Worm (Caenorhabditis elegans) whole organism, young adult: Measurements from ENCODE around the gene gcy-32.

ENCODE experiments used
- B0035.1 ChIP-seq: sonication (generic microtip); optimal IDR thresholded peaks from 2 replicates; lab custom pipeline; 2016; ENCODE audit warnings: missing genetic modification characterization, mild to moderate bottlenecking, missing compliant biosample characterization, missing genotype, missing genetic modification reagents
- B0261.1 ChIP-seq: sonication (generic microtip); optimal IDR thresholded peaks from 2 replicates; lab custom pipeline; 2016; ENCODE audit warnings: mild to moderate bottlenecking, missing genetic modification characterization, moderate library complexity, missing compliant biosample characterization
- C17E4.6 ChIP-seq: fragments of 200-800 bp; sonication (Bioruptor generic); IDR thresholded peaks from 2 replicates; pipeline ENCODE4 v1.3.6; 2022; ENCODE audit warnings: missing genetic modification reagents, missing genetic modification characterization, missing compliant biosample characterization
- D2030.7 ChIP-seq: fragments of 200-800 bp; sonication (Bioruptor generic); IDR thresholded peaks from 2 replicates; pipeline ENCODE4 v1.3.6; 2022; ENCODE audit warnings: missing genetic modification reagents, missing genetic modification characterization, missing compliant biosample characterization
- F33H1.4 ChIP-seq: fragments of 200-800 bp; sonication (Bioruptor generic); IDR thresholded peaks from 2 replicates; pipeline ENCODE4 v1.3.6; 2022; ENCODE audit warnings: missing genetic modification reagents, missing genetic modification characterization, missing compliant biosample characterization
- F52B5.7 ChIP-seq: sonication (generic microtip); optimal IDR thresholded peaks from 2 replicates; lab custom pipeline; 2016; ENCODE audit warnings: mild to moderate bottlenecking, missing genetic modification characterization, missing compliant biosample characterization
- F57A8.1 ChIP-seq: fragments of 200-800 bp; sonication (Bioruptor generic); optimal IDR thresholded peaks from 2 replicates; lab custom pipeline; 2018; ENCODE audit warnings: mild to moderate bottlenecking, missing genetic modification characterization, moderate library complexity, missing compliant biosample characterization
- T07F8.4 ChIP-seq: sonication (generic microtip); optimal IDR thresholded peaks from 2 replicates; lab custom pipeline; 2016; ENCODE audit warnings: mild to moderate bottlenecking, missing genetic modification characterization, moderate library complexity, missing compliant biosample characterization
- T26A5.8 ChIP-seq: sonication (generic microtip); optimal IDR thresholded peaks from 2 replicates; lab custom pipeline; 2016; ENCODE audit warnings: missing genetic modification characterization, missing compliant biosample characterization
- Y53G8AR.9 ChIP-seq: fragments of 200-800 bp; sonication (Bioruptor generic); conservative IDR thresholded peaks from 2 replicates; pipeline ENCODE4 v1.3.6; 2022; ENCODE audit warnings: missing genetic modification reagents, missing genetic modification characterization, missing compliant biosample characterization
- Y67H2A.10 ChIP-seq: fragments of 200-800 bp; sonication (Bioruptor generic); conservative IDR thresholded peaks from 2 replicates; pipeline ENCODE4 v1.3.6; 2022; ENCODE audit warnings: missing genetic modification reagents, missing genetic modification characterization, missing compliant biosample characterization
- Y79H2A.3 ChIP-seq: fragments of 200-800 bp; sonication (Bioruptor generic); conservative IDR thresholded peaks from 2 replicates; pipeline ENCODE4 v1.3.6; 2022; ENCODE audit warnings: missing genetic modification reagents, missing genetic modification characterization, missing compliant biosample characterization
- akir-1 ChIP-seq: fragments of 200-800 bp; sonication (Bioruptor generic); optimal IDR thresholded peaks from 2 replicates; lab custom pipeline; 2018; ENCODE audit warnings: mild to moderate bottlenecking, missing genetic modification characterization, moderate library complexity, missing compliant biosample characterization
- aptf-3 ChIP-seq: fragments of 200-800 bp; sonication (Bioruptor generic); IDR thresholded peaks from 2 replicates; pipeline ENCODE4 v1.3.6; 2022; ENCODE audit warnings: missing genetic modification characterization, missing compliant biosample characterization
- attf-5 ChIP-seq: fragments of 200-800 bp; sonication (Bioruptor generic); optimal IDR thresholded peaks from 2 replicates; lab custom pipeline; 2018; ENCODE audit warnings: mild to moderate bottlenecking, missing genetic modification characterization, missing compliant biosample characterization
- cebp-1 ChIP-seq, 2 experiments: fragments of 200-800 bp in 1 of 2; sonication (Bioruptor generic) in 1 of 2; sonication (generic microtip) in 1 of 2; IDR thresholded peaks in 1 of 2; optimal IDR thresholded peaks in 1 of 2; 2 replicates each; pipeline versions ENCODE4 v1.3.6 to Lab custom; 2017 to 2022; ENCODE audit warnings: missing compliant biosample characterization in 2 of 2, missing genetic modification characterization in 2 of 2, mild to moderate bottlenecking in 1 of 2, missing genetic modification reagents in 1 of 2, moderate library complexity in 1 of 2
- ceh-27 ChIP-seq: fragments of 200-800 bp; sonication (Bioruptor generic); optimal IDR thresholded peaks from 2 replicates; lab custom pipeline; 2018; ENCODE audit warnings: mild to moderate bottlenecking, missing genetic modification characterization, moderate library complexity, missing compliant biosample characterization
- ceh-40 ChIP-seq: fragments of 200-800 bp; sonication (Bioruptor generic); IDR thresholded peaks from 2 replicates; pipeline ENCODE4 v1.3.6; 2022; ENCODE audit warnings: missing genetic modification characterization, missing compliant biosample characterization
- ceh-91 ChIP-seq: fragments of 200-800 bp; sonication (Bioruptor generic); IDR thresholded peaks from 2 replicates; pipeline ENCODE4 v1.3.6; 2022; ENCODE audit warnings: missing genetic modification reagents, missing genetic modification characterization, missing compliant biosample characterization
- die-1 ChIP-seq: sonication (generic microtip); optimal IDR thresholded peaks from 2 replicates; lab custom pipeline; 2016; ENCODE audit warnings: missing genotype, mild to moderate bottlenecking, missing genetic modification characterization, missing compliant biosample characterization
- hsf-1 ChIP-seq: fragments of 200-800 bp; sonication (Bioruptor generic); IDR thresholded peaks from 2 replicates; pipeline ENCODE4 v1.3.6; 2022; ENCODE audit warnings: missing genetic modification reagents, missing genetic modification characterization, missing compliant biosample characterization
- let-526 ChIP-seq: fragments of 200-800 bp; sonication (Bioruptor generic); IDR thresholded peaks from 2 replicates; pipeline ENCODE4 v1.3.6; 2022; ENCODE audit warnings: missing genetic modification reagents, missing genetic modification characterization, missing compliant biosample characterization
- lin-26 ChIP-seq: fragments of 200-800 bp; sonication (Bioruptor generic); IDR thresholded peaks from 2 replicates; pipeline ENCODE4 v1.3.6; 2022; ENCODE audit warnings: missing genetic modification reagents, missing genetic modification characterization, missing compliant biosample characterization
- madf-6 ChIP-seq: fragments of 200-800 bp; sonication (Bioruptor generic); IDR thresholded peaks from 2 replicates; pipeline ENCODE4 v1.3.6; 2022; ENCODE audit warnings: missing genetic modification reagents, missing genetic modification characterization, missing compliant biosample characterization
- mcd-1 ChIP-seq: fragments of 200-800 bp; sonication (Bioruptor generic); IDR thresholded peaks from 2 replicates; pipeline ENCODE4 v1.3.6; 2022; ENCODE audit warnings: missing genetic modification reagents, missing genetic modification characterization, missing compliant biosample characterization
- mel-28 ChIP-seq: sonication (generic microtip); optimal IDR thresholded peaks from 2 replicates; lab custom pipeline; 2016; ENCODE audit warnings: borderline replicate concordance, mild to moderate bottlenecking, missing genetic modification characterization, missing compliant biosample characterization
- nfya-1 ChIP-seq: sonication (generic microtip); optimal IDR thresholded peaks from 2 replicates; lab custom pipeline; 2017; ENCODE audit warnings: antibody characterized with exemption, missing compliant biosample characterization, missing genetic modification characterization, borderline replicate concordance; ENCODE audit not compliant: insufficient read depth
- nhr-179 ChIP-seq: sonication (generic microtip); optimal IDR thresholded peaks from 2 replicates; lab custom pipeline; 2016; ENCODE audit warnings: mild to moderate bottlenecking, missing genetic modification characterization, missing compliant biosample characterization
- nhr-27 ChIP-seq: fragments of 200-800 bp; sonication (Bioruptor generic); optimal IDR thresholded peaks from 2 replicates; lab custom pipeline; 2018; ENCODE audit warnings: mild to moderate bottlenecking, missing genetic modification characterization, moderate library complexity, missing compliant biosample characterization
- rcor-1 ChIP-seq: fragments of 200-800 bp; sonication (Bioruptor generic); IDR thresholded peaks from 2 replicates; pipeline ENCODE4 v1.3.6; 2022; ENCODE audit warnings: missing genetic modification reagents, missing genetic modification characterization, missing compliant biosample characterization
- snpc-3.4 ChIP-seq: sonication (generic microtip); optimal IDR thresholded peaks from 2 replicates; lab custom pipeline; 2017; ENCODE audit warnings: missing genetic modification characterization, mild to moderate bottlenecking, missing compliant biosample characterization, antibody characterized with exemption, moderate library complexity, missing genotype, missing genetic modification reagents
- unc-62 ChIP-seq: fragments of 150-350 bp; optimal IDR thresholded peaks from 2 replicates; lab custom pipeline; 2014; ENCODE audit warnings: missing biosample characterization, missing genetic modification reagents, missing genetic modification characterization
- zfh-2 ChIP-seq: fragments of 200-800 bp; sonication (Bioruptor generic); conservative IDR thresholded peaks from 2 replicates; pipeline ENCODE4 v1.3.6; 2022; ENCODE audit warnings: missing genetic modification reagents, missing genetic modification characterization, missing compliant biosample characterization
- ztf-3 ChIP-seq: fragments of 200-800 bp; sonication (Bioruptor generic); optimal IDR thresholded peaks from 2 replicates; lab custom pipeline; 2018; ENCODE audit warnings: mild to moderate bottlenecking, missing genetic modification characterization, missing compliant biosample characterization

gcy-32 gene

ce11 chrV:13949010-13949409, 33.7 kb upstream of the gcy-32 start, which contains the start of gene R10D12.6:
R10D12.6 (plus strand) TSS chrV:13949310.
- TF ChIP-seq rcor-1, result no peak
- no peak for TF ChIP-seq lin-26 (GFP tag; lab: Robert Waterston, UW)
- no peak for TF ChIP-seq F57A8.1 (GFP tag; lab: Kevin White, UChicago)
- TF ChIP-seq madf-6, result no peak
- TF ChIP-seq nhr-27 (tag; lab: Kevin White, UChicago), result no peak
- TF ChIP-seq mel-28 (tag; lab: Kevin White, UChicago), result no peak
- TF ChIP-seq ceh-40 (GFP tag; lab: Robert Waterston, UW), result no peak
- TF ChIP-seq B0035.1 (tag; lab: Kevin White, UChicago), result no peak
- no peak for TF ChIP-seq F52B5.7 (tag; lab: Kevin White, UChicago)
- TF ChIP-seq F33H1.4 (GFP tag; lab: Robert Waterston, UW), result no peak
- no peak for TF ChIP-seq T26A5.8

DNA sequence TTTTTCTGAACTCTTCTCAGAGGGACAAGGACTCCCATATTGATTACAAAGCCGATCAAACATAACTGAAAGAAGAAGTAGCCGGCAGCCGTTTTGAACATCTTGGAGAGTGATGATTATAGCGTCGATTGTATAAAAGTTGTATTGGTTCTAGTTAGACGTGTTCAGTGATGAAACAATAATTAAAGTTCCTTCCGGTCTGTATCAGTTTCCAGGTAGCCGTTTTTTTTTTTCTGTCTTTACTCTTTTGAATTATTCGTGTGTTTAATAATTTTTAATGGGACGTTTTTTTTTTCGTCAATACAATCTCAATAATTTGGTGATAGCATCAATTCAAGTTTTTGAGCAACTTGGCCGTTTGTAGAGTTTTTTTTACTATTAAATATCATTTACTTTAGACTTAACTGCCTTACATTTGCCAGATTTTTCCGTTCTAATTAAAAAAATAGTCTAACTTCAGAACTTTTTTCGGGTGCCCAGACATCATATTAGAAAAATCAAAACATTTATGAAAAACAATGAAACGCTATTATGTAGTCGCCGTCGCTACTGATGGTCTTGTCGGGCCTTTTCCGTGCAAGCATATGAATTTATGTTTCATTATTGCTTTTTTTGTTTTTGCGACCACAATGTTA, 31.2 kb upstream of the gcy-32 start, which contains the start of the genes srx-10 and clec-226:
TSS of gene srx-10 (minus strand) at position 101 of the 635 bp plus-strand sequence.
TSS of gene clec-226 (plus strand) at position 585 of the 635 bp plus-strand sequence.
- no peak for TF ChIP-seq mcd-1 (GFP tag; lab: Robert Waterston, UW)
- TF ChIP-seq C17E4.6 (GFP tag; lab: Robert Waterston, UW), result no peak
- no peak for TF ChIP-seq ceh-91 (GFP tag; lab: Robert Waterston, UW)
- no peak for TF ChIP-seq unc-62 (GFP tag; lab: Kevin White, UChicago)
- no peak for TF ChIP-seq akir-1 (GFP tag; lab: Kevin White, UChicago)
- TF ChIP-seq die-1 (tag; lab: Kevin White, UChicago), result no peak
- no peak for TF ChIP-seq ztf-3
- no peak for TF ChIP-seq hsf-1
- TF ChIP-seq D2030.7 (GFP tag; lab: Robert Waterston, UW), result no peak
- no peak for TF ChIP-seq snpc-3.4 (tag; lab: Kevin White, UChicago)

ce11 chrV:13942082-13942481, 26.8 kb upstream of the gcy-32 start, which contains the start of gene dpr-1:
dpr-1 (minus strand) TSS chrV:13942182.
- TF ChIP-seq Y67H2A.10 (GFP tag; lab: Robert Waterston, UW) (no peak), B0261.1 (no peak), zfh-2 (GFP tag; lab: Robert Waterston, UW) (no peak), aptf-3 (GFP tag; lab: Robert Waterston, UW) (no peak), nhr-179 (no peak), let-526 (GFP tag; lab: Robert Waterston, UW) (no peak), nhr-27 (tag; lab: Kevin White, UChicago) (no peak), attf-5 (GFP tag; lab: Kevin White, UChicago) (no peak), T07F8.4 (tag; lab: Kevin White, UChicago) (no peak), cebp-1 (GFP tag; IDR thresholded peaks at IDR 0.05; lab: Robert Waterston, UW) (no peak), cebp-1 (tag; optimal IDR thresholded peaks at IDR 0.05; lab: Kevin White, UChicago) (no peak)
- TF ChIP-seq, all 124 proteins: peak for 0

DNA sequence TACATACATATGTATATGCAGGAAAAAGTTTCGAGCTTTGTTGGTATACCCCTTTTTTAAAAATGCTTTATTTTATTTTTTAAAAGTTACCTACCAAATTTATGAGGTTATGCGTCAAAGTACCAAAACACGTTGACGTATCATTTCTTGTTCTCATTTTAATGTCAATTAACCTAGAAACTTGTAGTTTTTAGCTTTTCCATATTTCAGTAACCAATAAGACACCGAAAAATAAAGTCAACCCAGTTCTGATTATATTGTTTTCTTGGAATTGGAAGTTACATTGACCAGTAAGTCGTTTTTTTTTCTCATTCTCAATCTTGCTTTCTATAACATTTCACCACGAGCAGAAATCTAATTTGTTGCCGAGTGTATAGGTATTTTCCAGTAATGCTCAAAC, 21.6 kb upstream of the gcy-32 start, which contains the start of gene srw-145:
TSS of gene srw-145 (plus strand) at position 301 of the 400 bp plus-strand sequence.
- TF ChIP-seq nfya-1 (no peak), ceh-27 (GFP tag; lab: Kevin White, UChicago) (no peak), Y53G8AR.9 (no peak), Y79H2A.3 (GFP tag; lab: Robert Waterston, UW) (no peak)
- TF ChIP-seq, all 124 proteins: peak for 0
